Fruit fly (Drosophila melanogaster) whole organism, wandering third instar larva: Measurements from ENCODE around the gene CG31904.

ENCODE experiments used
- CG9705 ChIP-seq: fragments of 200-800 bp; sonication (Bioruptor generic); optimal IDR thresholded peaks from 2 replicates; lab custom pipeline; 2018; ENCODE audit warnings: missing biosample characterization, mild to moderate bottlenecking, missing genetic modification characterization
- CrebA ChIP-seq: fragments of 200-800 bp; sonication (Bioruptor generic); optimal IDR thresholded peaks from 2 replicates; lab custom pipeline; 2016; ENCODE audit warnings: missing biosample characterization, mild to moderate bottlenecking, missing genetic modification characterization, borderline replicate concordance
- Sp1 ChIP-seq: fragments of 200-800 bp; sonication (Bioruptor generic); optimal IDR thresholded peaks from 3 replicates; lab custom pipeline; 2019; ENCODE audit warnings: missing biosample characterization, mild to moderate bottlenecking, missing genetic modification characterization, moderate library complexity
- br ChIP-seq: fragments of 200-800 bp; sonication (Bioruptor generic); optimal IDR thresholded peaks from 2 replicates; lab custom pipeline; 2016; ENCODE audit warnings: missing biosample characterization, missing genetic modification characterization
- dl ChIP-seq, 2 experiments: fragments of 175-275, 200-275 bp in 1 of 2; fragments of 200-275 bp in 1 of 2; sonication (Bioruptor generic); optimal IDR thresholded peaks; lab custom pipeline; 2018; ENCODE audit warnings: mild to moderate bottlenecking in 2 of 2, missing biosample characterization in 2 of 2, missing genetic modification characterization in 2 of 2, moderate library complexity in 2 of 2; ENCODE audit not compliant: partially characterized antibody in 2 of 2, insufficient read depth in 1 of 2
- h ChIP-seq: fragments of 200-800 bp; sonication (Bioruptor generic); optimal IDR thresholded peaks from 3 replicates; lab custom pipeline; 2016; ENCODE audit warnings: missing biosample characterization, mild to moderate bottlenecking, missing genetic modification characterization
- jim ChIP-seq: fragments of 175-275, 200-325 bp; sonication (Bioruptor generic); optimal IDR thresholded peaks from 2 replicates; lab custom pipeline; 2016; ENCODE audit warnings: missing biosample characterization, mild to moderate bottlenecking, missing genetic modification characterization

dm6 chr2L:7767328-7767727 is 28.7 kb upstream of the CG31904 start, which contains the start of gene CG7191:
- TF ChIP-seq dl (GFP tag; optimal IDR thresholded peaks at IDR 0.05; lab: Kevin White, UChicago; ENCODE audit: insufficient read depth in 1 of 2, partially characterized antibody in 2 of 2): no peak
- no peak for TF ChIP-seq CrebA (GFP tag; lab: Kevin White, UChicago)
- no peak for TF ChIP-seq h (GFP tag; lab: Kevin White, UChicago)
- no peak for TF ChIP-seq jim (GFP tag; lab: Kevin White, UChicago)
- TF ChIP-seq br (GFP tag; lab: Kevin White, UChicago): no peak
- TF ChIP-seq CG9705 (GFP tag; lab: Kevin White, UChicago): no peak
- no peak for TF ChIP-seq Sp1 (GFP tag; lab: Kevin White, UChicago)
